Worm (Caenorhabditis elegans) whole organism, late embryonic: Measurements from ENCODE around the gene vhp-1.

Experiments used
- K09A11.1 ChIP-seq: sonication (generic microtip); optimal IDR thresholded peaks from 2 replicates; lab custom pipeline; 2017; ENCODE audit warnings: antibody characterized with exemption, mild to moderate bottlenecking, missing genetic modification characterization, missing compliant biosample characterization; ENCODE audit not compliant: insufficient read depth
- T23F11.4 ChIP-seq: fragments of 200-800 bp; sonication (Bioruptor generic); optimal IDR thresholded peaks from 2 replicates; lab custom pipeline; 2018; ENCODE audit warnings: mild to moderate bottlenecking, missing genetic modification characterization, missing compliant biosample characterization
- ama-1 ChIP-seq: fragments of 150-350 bp; optimal IDR thresholded peaks from 2 replicates; lab custom pipeline; 2014
- ceh-31 ChIP-seq: sonication (generic microtip); optimal IDR thresholded peaks from 2 replicates; lab custom pipeline; 2016; ENCODE audit warnings: missing genetic modification characterization, missing compliant biosample characterization
- ceh-6 ChIP-seq: fragments of 200-800 bp; sonication (Bioruptor generic); optimal IDR thresholded peaks from 2 replicates; lab custom pipeline; 2018; ENCODE audit warnings: mild to moderate bottlenecking, missing genetic modification characterization, missing compliant biosample characterization
- fkh-10 ChIP-seq: fragments of 150-350 bp; optimal IDR thresholded peaks from 2 replicates; lab custom pipeline; 2014; ENCODE audit warnings: missing biosample characterization, missing genetic modification reagents, missing genetic modification characterization
- fkh-6 ChIP-seq: sonication (generic microtip); optimal IDR thresholded peaks from 2 replicates; lab custom pipeline; 2016; ENCODE audit warnings: missing genetic modification characterization, missing compliant biosample characterization
- nfya-1 ChIP-seq: sonication (generic microtip); optimal IDR thresholded peaks from 2 replicates; lab custom pipeline; 2017; ENCODE audit warnings: missing genetic modification characterization, mild to moderate bottlenecking, missing compliant biosample characterization, antibody characterized with exemption, moderate library complexity
- nhr-11 ChIP-seq: fragments of 150-350 bp; optimal IDR thresholded peaks from 2 replicates; lab custom pipeline; 2014; ENCODE audit warnings: missing biosample characterization, missing genetic modification characterization
- rnt-1 ChIP-seq: sonication (generic microtip); optimal IDR thresholded peaks from 2 replicates; lab custom pipeline; 2016; ENCODE audit warnings: missing genetic modification characterization, missing compliant biosample characterization
- tbx-2 ChIP-seq: sonication (generic microtip); optimal IDR thresholded peaks from 2 replicates; lab custom pipeline; 2016; ENCODE audit warnings: missing genetic modification characterization, missing compliant biosample characterization
- unc-42 ChIP-seq: sonication (generic microtip); optimal IDR thresholded peaks from 2 replicates; lab custom pipeline; 2016; ENCODE audit warnings: missing genotype, missing genetic modification characterization, missing compliant biosample characterization
- unc-55 ChIP-seq: sonication (generic microtip); optimal IDR thresholded peaks from 2 replicates; lab custom pipeline; 2017; ENCODE audit warnings: missing biosample characterization, missing genetic modification reagents, missing genetic modification characterization

ce11 chrII:5339547-5339946, 16.5 kb downstream of the vhp-1 start:
- no peak for TF ChIP-seq fkh-6 (tag; lab: Kevin White, UChicago)
- no peak for TF ChIP-seq ceh-6
- no peak for TF ChIP-seq nfya-1 (tag; lab: Kevin White, UChicago)
- TF ChIP-seq rnt-1 (tag; lab: Kevin White, UChicago): no peak
- TF ChIP-seq tbx-2 (tag; lab: Kevin White, UChicago): no peak
- no peak for TF ChIP-seq unc-42 (tag; lab: Kevin White, UChicago)
- TF ChIP-seq ceh-31: no peak
- TF ChIP-seq K09A11.1 (tag; lab: Kevin White, UChicago): no peak
- TF ChIP-seq nhr-11: no peak
- TF ChIP-seq ama-1: no peak
- TF ChIP-seq unc-55 (GFP tag; lab: Kevin White, UChicago): no peak
- no peak for TF ChIP-seq fkh-10
- TF ChIP-seq T23F11.4 (GFP tag; lab: Kevin White, UChicago): no peak
